Fruit fly (Drosophila melanogaster): ENCODE data around the gene CG14022.

- TF ChIP-seq Sox15 (GFP tag; optimal IDR thresholded peaks at IDR 0.05) = peak; percentile 80
- peak; percentile 50 for TF ChIP-seq CG6276 (GFP tag; optimal IDR thresholded peaks at IDR 0.05)
- peak; percentile 62 for TF ChIP-seq Ets21C (GFP tag; optimal IDR thresholded peaks at IDR 0.05)
- peak; percentile 85 for TF ChIP-seq CG8632 (GFP tag; optimal IDR thresholded peaks at IDR 0.05)
These were observed 40.9 kb downstream of the CG14022 start for dm6 chr2L:5287599-5288261.
